Fruit fly (Drosophila melanogaster): ENCODE data around the gene MICU3.

Gene MICU3

DNA sequence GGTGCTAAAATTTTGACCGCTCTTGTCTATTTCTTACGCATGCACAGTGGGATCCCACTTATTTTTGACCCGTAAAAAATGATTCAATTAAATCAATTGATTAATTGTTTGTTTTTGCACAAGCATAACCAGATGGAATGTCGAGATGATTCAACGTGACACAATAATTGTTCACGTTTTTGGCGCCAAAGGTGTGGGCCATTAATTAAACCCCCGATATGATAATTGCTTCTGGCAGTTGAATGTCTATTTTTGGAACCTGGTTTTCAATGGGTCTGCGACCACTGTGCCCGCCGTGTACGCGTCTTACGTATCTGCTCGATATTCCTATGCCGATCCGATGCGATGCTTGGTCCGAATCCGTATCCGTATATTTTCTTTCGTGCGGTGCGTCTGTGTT is 44.9 kb downstream of the MICU3 start:
- TF ChIP-seq fd96Ca (GFP tag; IDR thresholded peaks at IDR 0.05) (peak; percentile 63), D1 (tag; optimal IDR thresholded peaks at IDR 0.05) (no peak), Pif1B (GFP tag; optimal IDR thresholded peaks at IDR 0.05) (no peak), CG8159 (tag; optimal IDR thresholded peaks at IDR 0.05) (no peak), CG32121 (GFP tag; IDR thresholded peaks at IDR 0.05) (no peak; the same call in 1 of the 2 replicates), Ets98B (GFP tag; IDR thresholded peaks at IDR 0.05) (peak; percentile 44; the same call in 1 of the 2 replicates), CG4496 (GFP tag; IDR thresholded peaks at IDR 0.05) (peak; percentile 75), CG10348 (GFP tag; IDR thresholded peaks at IDR 0.05) (no peak)

DNA sequence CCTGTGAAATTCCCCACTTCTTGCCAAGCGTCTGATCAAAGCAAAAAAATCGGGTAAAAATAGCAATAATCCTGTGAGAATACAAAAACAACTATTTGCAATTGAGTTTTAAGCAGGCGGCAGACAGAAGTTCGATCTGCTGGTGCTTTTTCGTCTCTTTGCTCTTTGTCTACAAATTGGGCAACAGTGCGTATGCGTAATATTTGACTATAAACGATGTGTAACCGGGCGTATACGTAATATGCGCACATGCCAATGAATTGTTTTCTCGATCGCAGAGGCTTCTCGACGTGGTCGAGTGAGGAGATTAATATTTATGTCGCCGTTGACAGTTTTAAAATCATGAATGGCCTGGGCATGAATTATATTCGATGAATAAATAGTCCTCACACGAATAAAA is 48.2 kb downstream of the MICU3 start:
- no peak for TF ChIP-seq Ets98B (GFP tag; IDR thresholded peaks at IDR 0.05)
- no peak for TF ChIP-seq CG34367 (tag; optimal IDR thresholded peaks at IDR 0.05)
- no peak for TF ChIP-seq EcR (GFP tag; optimal IDR thresholded peaks at IDR 0.05)
- no peak for TF ChIP-seq rn (GFP tag; IDR thresholded peaks at IDR 0.05)
- TF ChIP-seq CG15710 (tag; optimal IDR thresholded peaks at IDR 0.05): no peak
- no peak for TF ChIP-seq CG14655 (GFP tag; optimal IDR thresholded peaks at IDR 0.05)
- TF ChIP-seq CG8159 (tag; optimal IDR thresholded peaks at IDR 0.05): no peak
- TF ChIP-seq CG10348 (GFP tag; IDR thresholded peaks at IDR 0.05): no peak
- no peak for TF ChIP-seq CG8301 (tag; optimal IDR thresholded peaks at IDR 0.05)
- no peak for TF ChIP-seq CG13204 (GFP tag; optimal IDR thresholded peaks at IDR 0.05)
- TF ChIP-seq fd96Ca (GFP tag; IDR thresholded peaks at IDR 0.05): no peak
- TF ChIP-seq CG4496 (GFP tag; IDR thresholded peaks at IDR 0.05): no peak
- TF ChIP-seq CG12605 (GFP tag; IDR thresholded peaks at IDR 0.05): no peak
- TF ChIP-seq Pif1B (GFP tag; optimal IDR thresholded peaks at IDR 0.05): no peak
- no peak for TF ChIP-seq D1 (tag; optimal IDR thresholded peaks at IDR 0.05)
- no peak for TF ChIP-seq Snoo (tag; optimal IDR thresholded peaks at IDR 0.05)
- no peak for TF ChIP-seq CG9948 (tag; optimal IDR thresholded peaks at IDR 0.05)
- no peak for TF ChIP-seq CG32121 (GFP tag; IDR thresholded peaks at IDR 0.05)

DNA sequence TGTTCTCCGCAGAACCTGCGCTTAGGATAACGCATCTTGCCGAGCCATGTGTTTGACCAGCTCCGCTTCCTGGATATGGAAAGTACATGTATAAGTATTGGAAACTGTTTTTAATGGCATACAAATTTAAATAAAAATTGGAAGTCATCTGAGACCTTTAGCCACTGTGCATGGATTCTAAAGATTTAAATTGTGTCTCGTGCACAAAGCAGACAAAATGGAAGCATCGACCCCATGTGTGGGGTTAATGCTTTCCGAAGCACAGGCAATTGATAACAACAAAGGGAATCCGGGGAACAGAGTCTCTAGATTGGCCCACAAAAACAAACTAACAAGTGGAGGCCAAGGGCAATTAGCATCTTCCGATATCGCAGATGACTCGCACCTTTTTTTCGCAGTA is 54.6 kb downstream of the MICU3 start:
- no peak for TF ChIP-seq CG12605 (GFP tag; IDR thresholded peaks at IDR 0.05)
- no peak for TF ChIP-seq D1 (tag; optimal IDR thresholded peaks at IDR 0.05)
- no peak for TF ChIP-seq rn (GFP tag; IDR thresholded peaks at IDR 0.05)
- TF ChIP-seq fd96Ca (GFP tag; IDR thresholded peaks at IDR 0.05): no peak
- no peak for TF ChIP-seq CG34367 (tag; optimal IDR thresholded peaks at IDR 0.05)
- no peak for TF ChIP-seq EcR (GFP tag; optimal IDR thresholded peaks at IDR 0.05)
- TF ChIP-seq CG15710 (tag; optimal IDR thresholded peaks at IDR 0.05): no peak
- no peak for TF ChIP-seq gl (tag; optimal IDR thresholded peaks at IDR 0.05)
- no peak for TF ChIP-seq Pif1B (GFP tag; optimal IDR thresholded peaks at IDR 0.05)
- TF ChIP-seq Pif1A (GFP tag; optimal IDR thresholded peaks at IDR 0.05): no peak

DNA sequence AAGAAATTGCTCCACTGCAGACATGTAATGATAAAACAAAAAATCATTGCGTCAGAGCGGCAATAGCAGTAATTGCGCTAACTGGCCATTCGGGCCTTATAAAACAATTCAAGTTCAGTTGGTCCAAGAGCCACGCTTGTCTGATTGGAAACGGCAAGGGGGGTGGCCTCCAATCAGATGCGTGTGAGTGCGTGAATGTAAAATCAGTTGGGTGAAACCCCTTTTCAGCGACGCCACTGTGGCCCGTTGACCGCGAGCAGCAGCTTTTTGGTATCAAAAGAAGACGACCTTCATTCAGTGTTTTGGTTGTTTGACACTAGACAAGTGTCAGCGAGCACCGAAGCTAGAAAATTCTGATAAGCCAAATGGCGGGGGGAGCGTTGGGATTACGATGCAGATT is 55.2 kb downstream of the MICU3 start:
- 0 out of 3 replicates have a peak, but pooled peaks have one; percentile 5 for TF ChIP-seq fd96Ca (GFP tag; IDR thresholded peaks at IDR 0.05)
- TF ChIP-seq CG13204 (GFP tag; optimal IDR thresholded peaks at IDR 0.05): no peak
- no peak for TF ChIP-seq CG34367 (tag; optimal IDR thresholded peaks at IDR 0.05)

DNA sequence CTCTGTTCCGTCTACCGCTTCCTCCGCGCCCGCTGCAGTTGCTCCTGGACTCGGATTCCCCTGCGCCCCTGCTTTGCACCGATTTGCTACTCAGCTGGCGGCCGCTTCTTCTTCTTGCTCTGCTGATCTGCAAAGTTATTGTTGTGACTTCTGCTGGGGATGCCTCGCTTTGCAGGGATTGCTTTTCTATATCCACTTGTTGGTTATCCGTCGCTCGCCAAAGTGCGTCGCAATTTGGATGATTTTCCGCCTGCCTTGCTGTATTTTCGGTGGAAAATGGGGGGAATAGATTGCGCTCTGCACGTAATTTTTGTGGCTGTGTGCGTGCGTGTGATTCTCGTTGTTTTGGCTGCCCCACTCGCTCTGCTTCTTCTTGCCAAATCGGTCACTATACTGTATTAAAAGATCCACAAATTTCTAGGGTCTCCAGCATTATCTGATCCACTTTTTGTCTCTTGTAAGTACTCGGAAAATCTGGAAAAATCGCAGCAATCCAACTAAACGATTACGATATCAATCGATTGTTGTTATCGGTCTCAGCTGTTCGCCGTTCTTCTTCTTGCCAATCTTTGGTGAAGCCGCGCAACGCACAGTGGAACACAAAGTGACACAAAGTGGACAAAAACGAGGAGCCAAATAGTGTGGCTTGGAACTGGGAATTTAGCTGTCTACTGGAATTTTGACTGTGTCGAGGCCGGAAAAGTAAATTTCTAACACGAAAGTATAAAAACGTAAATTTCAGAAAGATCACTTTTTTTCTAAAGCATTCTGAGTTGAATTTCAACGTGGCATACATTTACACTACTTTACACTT is 56.0 kb downstream of the MICU3 start, which contains the start of gene ClpX:
TSS of gene ClpX (minus strand) at position 764 of the 814 bp plus-strand sequence.
- TF ChIP-seq CG8301 (tag; optimal IDR thresholded peaks at IDR 0.05): no peak
- peak; percentile 26; the same call in 1 of the 3 replicates for TF ChIP-seq CG4496 (GFP tag; IDR thresholded peaks at IDR 0.05)
- TF ChIP-seq CG12605 (GFP tag; IDR thresholded peaks at IDR 0.05): no peak
- TF ChIP-seq CG15710 (tag; optimal IDR thresholded peaks at IDR 0.05): no peak

Data from whole organism, pupa.